Worm (Caenorhabditis elegans): Measurements from ENCODE around the gene T08D10.4.

DNA sequence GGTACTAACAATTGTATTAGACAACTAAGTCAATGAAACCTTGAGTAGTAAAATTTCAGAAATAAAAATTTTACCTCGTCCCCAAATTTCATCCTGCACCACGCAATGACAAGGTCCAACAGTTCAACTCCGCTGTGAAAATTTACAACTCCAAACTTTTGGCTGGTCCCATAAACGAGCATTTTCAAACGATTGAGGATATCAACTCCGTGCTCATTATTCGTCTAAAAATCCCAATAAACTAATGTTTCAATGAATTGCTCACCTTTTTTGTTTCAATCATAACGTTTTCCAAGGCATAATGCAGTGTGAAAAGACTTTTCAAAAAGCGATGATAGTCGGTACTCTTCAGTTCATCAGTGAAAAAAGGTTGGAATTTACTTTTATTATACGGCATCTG lies 46.5 kb downstream of the T08D10.4 start:
- TF ChIP-seq ama-1 (optimal IDR thresholded peaks at IDR 0.05) (no peak), tbx-11 (GFP tag; IDR thresholded peaks at IDR 0.05) (no peak), ceh-13 (GFP tag; optimal IDR thresholded peaks at IDR 0.05) (no peak), F13C5.2 (tag; optimal IDR thresholded peaks at IDR 0.05) (no peak), ets-7 (tag; optimal IDR thresholded peaks at IDR 0.05) (no peak), sea-1 (GFP tag; conservative IDR thresholded peaks at IDR 0.05) (no peak), hmg-4 (GFP tag; optimal IDR thresholded peaks at IDR 0.05) (no peak), aly-1 (tag; optimal IDR thresholded peaks at IDR 0.05) (no peak)
